Worm (Caenorhabditis elegans) whole organism, late embryonic: Measurements from ENCODE around the gene mspn-1.

Experiments used
- C08G9.2 ChIP-seq: sonication (generic microtip); optimal IDR thresholded peaks from 2 replicates; lab custom pipeline; 2016; ENCODE audit warnings: mild to moderate bottlenecking, missing genetic modification characterization, moderate library complexity, missing compliant biosample characterization
- C38D4.7 ChIP-seq: fragments of 200-800 bp; sonication (Bioruptor generic); optimal IDR thresholded peaks from 2 replicates; lab custom pipeline; 2018; ENCODE audit warnings: mild to moderate bottlenecking, missing genetic modification characterization, moderate library complexity, missing compliant biosample characterization
- K02D7.2 ChIP-seq: sonication (generic microtip); optimal IDR thresholded peaks from 2 replicates; lab custom pipeline; 2017; ENCODE audit warnings: mild to moderate bottlenecking, missing genetic modification characterization, missing compliant biosample characterization
- K09A11.1 ChIP-seq: sonication (generic microtip); optimal IDR thresholded peaks from 2 replicates; lab custom pipeline; 2017; ENCODE audit warnings: antibody characterized with exemption, mild to moderate bottlenecking, missing genetic modification characterization, missing compliant biosample characterization; ENCODE audit not compliant: insufficient read depth
- T23F11.4 ChIP-seq: fragments of 200-800 bp; sonication (Bioruptor generic); optimal IDR thresholded peaks from 2 replicates; lab custom pipeline; 2018; ENCODE audit warnings: mild to moderate bottlenecking, missing genetic modification characterization, missing compliant biosample characterization
- Y22D7AL.16 ChIP-seq: sonication (generic microtip); optimal IDR thresholded peaks from 2 replicates; lab custom pipeline; 2016; ENCODE audit warnings: missing genetic modification characterization, missing compliant biosample characterization
- ahr-1 ChIP-seq: sonication (generic microtip); optimal IDR thresholded peaks from 2 replicates; lab custom pipeline; 2016; ENCODE audit warnings: missing genetic modification characterization, missing compliant biosample characterization
- ama-1 ChIP-seq: fragments of 150-350 bp; optimal IDR thresholded peaks from 2 replicates; lab custom pipeline; 2014
- ceh-19 ChIP-seq: fragments of 200-800 bp; sonication (Bioruptor generic); optimal IDR thresholded peaks from 2 replicates; lab custom pipeline; 2018; ENCODE audit warnings: mild to moderate bottlenecking, missing genetic modification characterization, missing compliant biosample characterization
- ceh-2 ChIP-seq: sonication (generic microtip); optimal IDR thresholded peaks from 2 replicates; lab custom pipeline; 2016; ENCODE audit warnings: missing genotype, missing genetic modification characterization, missing compliant biosample characterization
- ceh-22 ChIP-seq: sonication (generic microtip); optimal IDR thresholded peaks from 2 replicates; lab custom pipeline; 2017; ENCODE audit warnings: missing biosample characterization, missing genetic modification characterization
- ceh-24 ChIP-seq: sonication (generic microtip); optimal IDR thresholded peaks from 2 replicates; lab custom pipeline; 2016; ENCODE audit warnings: mild to moderate bottlenecking, missing genetic modification characterization, missing compliant biosample characterization
- ceh-31 ChIP-seq: sonication (generic microtip); optimal IDR thresholded peaks from 2 replicates; lab custom pipeline; 2016; ENCODE audit warnings: missing genetic modification characterization, missing compliant biosample characterization
- ceh-34 ChIP-seq: sonication (generic microtip); optimal IDR thresholded peaks from 2 replicates; lab custom pipeline; 2016; ENCODE audit warnings: mild to moderate bottlenecking, missing genetic modification characterization, missing compliant biosample characterization
- ceh-45 ChIP-seq: fragments of 200-800 bp; sonication (Bioruptor generic); IDR thresholded peaks from 2 replicates; pipeline ENCODE4 v1.3.6; 2022; ENCODE audit warnings: missing genetic modification reagents, missing genetic modification characterization, missing compliant biosample characterization
- ceh-6 ChIP-seq: fragments of 200-800 bp; sonication (Bioruptor generic); optimal IDR thresholded peaks from 2 replicates; lab custom pipeline; 2018; ENCODE audit warnings: mild to moderate bottlenecking, missing genetic modification characterization, missing compliant biosample characterization
- ceh-9 ChIP-seq: sonication (generic microtip); optimal IDR thresholded peaks from 2 replicates; lab custom pipeline; 2016; ENCODE audit warnings: mild to moderate bottlenecking, missing genetic modification characterization, inconsistent platforms, missing compliant biosample characterization
- dve-1 ChIP-seq: sonication (generic microtip); optimal IDR thresholded peaks from 2 replicates; lab custom pipeline; 2017; ENCODE audit warnings: antibody characterized with exemption, mild to moderate bottlenecking, missing genetic modification characterization, missing compliant biosample characterization
- elt-2 ChIP-seq: sonication (generic microtip); optimal IDR thresholded peaks from 2 replicates; lab custom pipeline; 2016; ENCODE audit warnings: missing genetic modification reagents, missing genetic modification characterization, missing compliant biosample characterization
- elt-4 ChIP-seq: sonication (generic microtip); optimal IDR thresholded peaks from 2 replicates; lab custom pipeline; 2016; ENCODE audit warnings: missing genetic modification characterization, missing compliant biosample characterization
- ets-4 ChIP-seq: sonication (generic microtip); optimal IDR thresholded peaks from 2 replicates; lab custom pipeline; 2016; ENCODE audit warnings: missing genetic modification characterization, missing compliant biosample characterization
- fax-1 ChIP-seq: sonication (generic microtip); optimal IDR thresholded peaks from 2 replicates; lab custom pipeline; 2016; ENCODE audit warnings: missing genotype, missing genetic modification characterization, missing compliant biosample characterization
- fkh-10 ChIP-seq: fragments of 150-350 bp; optimal IDR thresholded peaks from 2 replicates; lab custom pipeline; 2014; ENCODE audit warnings: missing biosample characterization, missing genetic modification reagents, missing genetic modification characterization
- hlh-30 ChIP-seq: sonication (generic microtip); optimal IDR thresholded peaks from 2 replicates; lab custom pipeline; 2017; ENCODE audit warnings: antibody characterized with exemption, missing genetic modification characterization, missing compliant biosample characterization; ENCODE audit not compliant: insufficient read depth
- hlh-6 ChIP-seq: sonication (generic microtip); optimal IDR thresholded peaks from 2 replicates; lab custom pipeline; 2016; ENCODE audit warnings: missing genotype, missing genetic modification characterization, missing compliant biosample characterization
- hlh-8 ChIP-seq: sonication (generic microtip); optimal IDR thresholded peaks from 2 replicates; lab custom pipeline; 2016; ENCODE audit warnings: missing genotype, missing genetic modification characterization, missing compliant biosample characterization
- lim-6 ChIP-seq: sonication (generic microtip); optimal IDR thresholded peaks from 2 replicates; lab custom pipeline; 2016; ENCODE audit warnings: missing genetic modification characterization, missing compliant biosample characterization
- madf-2 ChIP-seq: sonication (generic microtip); optimal IDR thresholded peaks from 2 replicates; lab custom pipeline; 2017; ENCODE audit warnings: missing genetic modification characterization, missing compliant biosample characterization
- mec-3 ChIP-seq: sonication (generic microtip); optimal IDR thresholded peaks from 2 replicates; lab custom pipeline; 2016; ENCODE audit warnings: borderline replicate concordance, missing genetic modification characterization, missing compliant biosample characterization
- nfya-1 ChIP-seq: sonication (generic microtip); optimal IDR thresholded peaks from 2 replicates; lab custom pipeline; 2017; ENCODE audit warnings: missing genetic modification characterization, mild to moderate bottlenecking, missing compliant biosample characterization, antibody characterized with exemption, moderate library complexity
- nhr-11 ChIP-seq: fragments of 150-350 bp; optimal IDR thresholded peaks from 2 replicates; lab custom pipeline; 2014; ENCODE audit warnings: missing biosample characterization, missing genetic modification characterization
- npax-4 ChIP-seq: sonication (generic microtip); optimal IDR thresholded peaks from 2 replicates; lab custom pipeline; 2016; ENCODE audit warnings: missing genetic modification characterization, missing compliant biosample characterization
- pha-2 ChIP-seq: sonication (generic microtip); optimal IDR thresholded peaks from 2 replicates; lab custom pipeline; 2017; ENCODE audit warnings: mild to moderate bottlenecking, missing genetic modification characterization, missing compliant biosample characterization
- pros-1 ChIP-seq: fragments of 150-350 bp; optimal IDR thresholded peaks from 2 replicates; lab custom pipeline; 2014; ENCODE audit warnings: missing biosample characterization, missing genetic modification reagents, missing genetic modification characterization
- ref-2 ChIP-seq: sonication (generic microtip); optimal IDR thresholded peaks from 2 replicates; lab custom pipeline; 2016; ENCODE audit warnings: missing genetic modification characterization, missing compliant biosample characterization
- sox-2 ChIP-seq: fragments of 200-800 bp; sonication (Bioruptor generic); IDR thresholded peaks from 2 replicates; pipeline ENCODE4 v1.3.6; 2022; ENCODE audit warnings: missing genetic modification reagents, missing genetic modification characterization, missing compliant biosample characterization
- syd-9 ChIP-seq: sonication (generic microtip); optimal IDR thresholded peaks from 2 replicates; lab custom pipeline; 2016; ENCODE audit warnings: mild to moderate bottlenecking, missing genetic modification characterization, moderate library complexity, missing compliant biosample characterization
- tbx-2 ChIP-seq: sonication (generic microtip); optimal IDR thresholded peaks from 2 replicates; lab custom pipeline; 2016; ENCODE audit warnings: missing genetic modification characterization, missing compliant biosample characterization
- ttx-3 ChIP-seq: sonication (generic microtip); optimal IDR thresholded peaks from 2 replicates; lab custom pipeline; 2016; ENCODE audit warnings: missing genetic modification reagents, missing genetic modification characterization, missing compliant biosample characterization
- unc-55 ChIP-seq: sonication (generic microtip); optimal IDR thresholded peaks from 2 replicates; lab custom pipeline; 2017; ENCODE audit warnings: missing biosample characterization, missing genetic modification reagents, missing genetic modification characterization
- unc-86 ChIP-seq: sonication (generic microtip); optimal IDR thresholded peaks from 2 replicates; lab custom pipeline; 2016; ENCODE audit warnings: missing genetic modification characterization, missing compliant biosample characterization
- ztf-16 ChIP-seq: sonication (generic microtip); optimal IDR thresholded peaks from 2 replicates; lab custom pipeline; 2017; ENCODE audit warnings: missing genetic modification characterization, missing compliant biosample characterization

The mspn-1 gene

ce11 chrIV:10177779-10178178, at the start of gene mspn-1:
TSS of gene mspn-1 (plus strand) at chrIV:10177968.
- TF ChIP-seq madf-2 (tag; lab: Kevin White, UChicago) (no peak), ets-4 (tag; lab: Kevin White, UChicago) (no peak), sox-2 (GFP tag; lab: Robert Waterston, UW) (no peak), Y22D7AL.16 (tag; lab: Kevin White, UChicago) (no peak), ama-1 (lab: Kevin White, UChicago) (no peak), pha-2 (tag; lab: Kevin White, UChicago) (no peak), ceh-19 (GFP tag; lab: Kevin White, UChicago) (no peak), ceh-2 (tag; lab: Kevin White, UChicago) (no peak)

ce11 chrIV:10128446-10128845, 49.3 kb upstream of the mspn-1 start:
- TF ChIP-seq ceh-6 (GFP tag; lab: Kevin White, UChicago) (no peak), ahr-1 (no peak), unc-55 (no peak), ztf-16 (tag; lab: Kevin White, UChicago) (no peak), K09A11.1 (tag; lab: Kevin White, UChicago) (no peak), C08G9.2 (tag; lab: Kevin White, UChicago) (no peak), lim-6 (tag; lab: Kevin White, UChicago) (no peak), syd-9 (no peak), hlh-8 (tag; lab: Kevin White, UChicago) (no peak), mec-3 (no peak), elt-4 (tag; lab: Kevin White, UChicago) (no peak), ttx-3 (tag; lab: Kevin White, UChicago) (no peak), tbx-2 (tag; lab: Kevin White, UChicago) (no peak), ceh-24 (tag; lab: Kevin White, UChicago) (no peak), ceh-34 (tag; lab: Kevin White, UChicago) (no peak), ceh-22 (tag; lab: Kevin White, UChicago) (no peak), ceh-45 (GFP tag; lab: Robert Waterston, UW) (no peak), T23F11.4 (GFP tag; lab: Kevin White, UChicago) (no peak), fax-1 (tag; lab: Kevin White, UChicago) (no peak), madf-2 (tag; lab: Kevin White, UChicago) (no peak)

- TF ChIP-seq unc-86 (tag; lab: Kevin White, UChicago) (no peak), ceh-34 (tag; lab: Kevin White, UChicago) (no peak), pros-1 (tag; lab: Kevin White, UChicago) (no peak), ref-2 (tag; lab: Kevin White, UChicago) (peak; percentile 39), C38D4.7 (GFP tag; lab: Kevin White, UChicago) (no peak), npax-4 (tag; lab: Kevin White, UChicago) (no peak), ceh-22 (tag; lab: Kevin White, UChicago) (no peak), fkh-10 (GFP tag; lab: Kevin White, UChicago) (no peak), madf-2 (tag; lab: Kevin White, UChicago) (no peak), T23F11.4 (GFP tag; lab: Kevin White, UChicago) (no peak), syd-9 (no peak), hlh-30 (no peak), pha-2 (tag; lab: Kevin White, UChicago) (no peak), ceh-9 (tag; lab: Kevin White, UChicago) (no peak), tbx-2 (tag; lab: Kevin White, UChicago) (peak; percentile 15), nfya-1 (tag; lab: Kevin White, UChicago) (peak; percentile 57), elt-2 (tag; lab: Kevin White, UChicago) (peak; percentile 17), ceh-6 (GFP tag; lab: Kevin White, UChicago) (no peak), Y22D7AL.16 (tag; lab: Kevin White, UChicago) (no peak), ceh-31 (tag; lab: Kevin White, UChicago) (peak; percentile 63), dve-1 (tag; lab: Kevin White, UChicago) (peak; percentile 35), K02D7.2 (tag; lab: Kevin White, UChicago) (no peak), hlh-6 (no peak), ceh-45 (GFP tag; lab: Robert Waterston, UW) (no peak), nhr-11 (no peak)
- TF ChIP-seq, all 69 proteins: peak for 6
Measured at ce11 chrIV:10128906-10129386, 48.8 kb upstream of the mspn-1 start, which contains the start of the genes gtbp-1 and K08F4.3. TSS of gene gtbp-1 (minus strand) at chrIV:10128956. TSS of gene K08F4.3 (plus strand) at chrIV:10129257.
